Worm (Caenorhabditis elegans) whole organism, L4/young adult: ENCODE data around the gene dhp-2.
"Not testable (repeated sequence)": the region's sequence is repeated elsewhere in the genome, so short reads cannot be mapped to it uniquely, and the experiment has no call there.

Experiments
- W03F9.2 ChIP-seq: fragments of 150-350 bp; optimal IDR thresholded peaks from 2 replicates; lab custom pipeline; 2014; ENCODE audit warnings: missing biosample characterization, missing genetic modification characterization
- dao-5 ChIP-seq: sonication (generic microtip); optimal IDR thresholded peaks from 2 replicates; lab custom pipeline; 2016; ENCODE audit warnings: missing genotype, missing genetic modification characterization, moderate library complexity, missing compliant biosample characterization
- him-1 ChIP-seq: sonication (generic microtip); optimal IDR thresholded peaks from 2 replicates; lab custom pipeline; 2016; ENCODE audit warnings: missing genotype, missing genetic modification reagents, missing genetic modification characterization, missing compliant biosample characterization

- not testable (repeated sequence) for TF ChIP-seq dao-5, W03F9.2, him-1 (tag; lab: Kevin White, UChicago)
These were observed 50.9 kb downstream of the dhp-2 start, which contains the start of the genes F44D12.16 and msd-2 for ce11 chrIV:10028779-10029178.
